Worm (Caenorhabditis elegans) whole organism, L4 larva: Measurements from ENCODE around the gene C56E6.4.

Experiments
- F26F4.8 ChIP-seq: fragments of 200-800 bp; sonication (Bioruptor generic); conservative IDR thresholded peaks from 2 replicates; pipeline ENCODE4 v1.3.6; 2022; ENCODE audit warnings: missing genetic modification characterization, missing compliant biosample characterization
- F44E2.7 ChIP-seq: fragments of 200-800 bp; sonication (Bioruptor generic); IDR thresholded peaks from 2 replicates; pipeline ENCODE4 v2.1.2; 2022; ENCODE audit warnings: missing genetic modification characterization, missing compliant biosample characterization
- F49E8.2 ChIP-seq: sonication (generic microtip); optimal IDR thresholded peaks from 2 replicates; lab custom pipeline; 2016; ENCODE audit warnings: missing compliant biosample characterization, mild to moderate bottlenecking, missing genetic modification characterization, borderline replicate concordance
- T26A8.4 ChIP-seq: fragments of 200-800 bp; sonication (Bioruptor generic); IDR thresholded peaks from 2 replicates; pipeline ENCODE4 v1.3.6; 2022; ENCODE audit warnings: missing genetic modification characterization, missing compliant biosample characterization
- Y48G9A.11 ChIP-seq: fragments of 200-800 bp; sonication (Bioruptor generic); IDR thresholded peaks from 2 replicates; pipeline ENCODE4 v1.3.6; 2022; ENCODE audit warnings: missing genetic modification reagents, missing genetic modification characterization, missing compliant biosample characterization
- ceh-32 ChIP-seq: sonication (generic microtip); optimal IDR thresholded peaks from 2 replicates; lab custom pipeline; 2016; ENCODE audit warnings: mild to moderate bottlenecking, missing genetic modification characterization, missing compliant biosample characterization; ENCODE audit not compliant: poor library complexity
- cey-2 ChIP-seq: sonication (generic microtip); optimal IDR thresholded peaks from 3 replicates; lab custom pipeline; 2017; ENCODE audit warnings: missing genetic modification characterization, mild to moderate bottlenecking, missing compliant biosample characterization, antibody characterized with exemption, borderline replicate concordance; ENCODE audit not compliant: insufficient read depth
- daf-19 ChIP-seq: fragments of 200-800 bp; sonication (Bioruptor generic); conservative IDR thresholded peaks from 2 replicates; pipeline ENCODE4 v1.3.6; 2022; ENCODE audit warnings: missing genetic modification characterization, missing compliant biosample characterization
- dmd-8 ChIP-seq: fragments of 200-800 bp; sonication (Bioruptor generic); IDR thresholded peaks from 2 replicates; pipeline ENCODE4 v1.3.6; 2022; ENCODE audit warnings: missing genetic modification characterization, missing compliant biosample characterization
- duxl-1 ChIP-seq: sonication (generic microtip); optimal IDR thresholded peaks from 2 replicates; lab custom pipeline; 2016; ENCODE audit warnings: mild to moderate bottlenecking, missing genetic modification characterization, moderate library complexity, missing compliant biosample characterization; ENCODE audit not compliant: poor library complexity
- egl-27 ChIP-seq: sonication (generic microtip); optimal IDR thresholded peaks from 3 replicates; lab custom pipeline; 2017; ENCODE audit warnings: missing biosample characterization, missing genetic modification reagents, missing genetic modification characterization
- egl-43 ChIP-seq: fragments of 200-800 bp; sonication (Bioruptor generic); IDR thresholded peaks from 2 replicates; pipeline ENCODE4 v1.3.6; 2022; ENCODE audit warnings: missing genetic modification reagents, missing genetic modification characterization, missing compliant biosample characterization
- gei-8 ChIP-seq: fragments of 200-800 bp; sonication (Bioruptor generic); optimal IDR thresholded peaks from 2 replicates; lab custom pipeline; 2018; ENCODE audit warnings: mild to moderate bottlenecking, missing genetic modification characterization, missing compliant biosample characterization
- hlh-11 ChIP-seq: fragments of 200-800 bp; sonication (Bioruptor generic); optimal IDR thresholded peaks from 2 replicates; lab custom pipeline; 2018; ENCODE audit warnings: mild to moderate bottlenecking, missing genetic modification characterization, missing compliant biosample characterization
- hlh-30 ChIP-seq: sonication (generic microtip); optimal IDR thresholded peaks from 2 replicates; lab custom pipeline; 2017; ENCODE audit warnings: antibody characterized with exemption, mild to moderate bottlenecking, missing genetic modification characterization, missing compliant biosample characterization; ENCODE audit not compliant: insufficient read depth
- lim-7 ChIP-seq: fragments of 200-800 bp; sonication (Bioruptor generic); IDR thresholded peaks from 2 replicates; pipeline ENCODE4 v1.3.6; 2022; ENCODE audit warnings: missing genetic modification characterization, missing compliant biosample characterization
- lsy-2 ChIP-seq, 2 experiments: fragments of 150-350 bp in 1 of 2; sonication (generic microtip) in 1 of 2; optimal IDR thresholded peaks; 2 replicates each; lab custom pipeline; 2014 to 2017; ENCODE audit warnings: missing biosample characterization in 2 of 2, missing genetic modification characterization in 2 of 2
- madf-9 ChIP-seq: fragments of 200-800 bp; sonication (Bioruptor generic); conservative IDR thresholded peaks from 2 replicates; pipeline ENCODE4 v1.3.6; 2022; ENCODE audit warnings: missing genetic modification reagents, missing genetic modification characterization, missing compliant biosample characterization
- nhr-10 ChIP-seq: fragments of 150-350 bp; optimal IDR thresholded peaks from 2 replicates; lab custom pipeline; 2014; ENCODE audit warnings: missing biosample characterization, missing genetic modification characterization
- nhr-102 ChIP-seq: sonication (generic microtip); optimal IDR thresholded peaks from 2 replicates; lab custom pipeline; 2016; ENCODE audit warnings: mild to moderate bottlenecking, missing genetic modification characterization, moderate library complexity, missing compliant biosample characterization
- nhr-25 ChIP-seq: sonication (generic microtip); optimal IDR thresholded peaks from 2 replicates; lab custom pipeline; 2017; ENCODE audit warnings: missing genetic modification characterization, mild to moderate bottlenecking, missing compliant biosample characterization, antibody characterized with exemption, moderate library complexity, borderline replicate concordance; ENCODE audit not compliant: insufficient read depth
- nhr-48 ChIP-seq: sonication (generic microtip); optimal IDR thresholded peaks from 2 replicates; lab custom pipeline; 2016; ENCODE audit warnings: mild to moderate bottlenecking, missing genetic modification characterization, missing compliant biosample characterization
- nhr-76 ChIP-seq: fragments of 150-350 bp; optimal IDR thresholded peaks from 2 replicates; lab custom pipeline; 2014; ENCODE audit warnings: missing biosample characterization, missing genetic modification characterization
- nhr-77 ChIP-seq: fragments of 150-350 bp; optimal IDR thresholded peaks from 2 replicates; lab custom pipeline; 2014; ENCODE audit warnings: missing biosample characterization, missing genetic modification characterization
- pha-4 ChIP-seq, 2 experiments: fragments of 150-350 bp in 1 of 2; fragments of 200-800 bp in 1 of 2; sonication (Bioruptor generic) in 1 of 2; IDR thresholded peaks in 1 of 2; optimal IDR thresholded peaks in 1 of 2; 2 replicates each; pipeline versions ENCODE4 v1.3.6 to Lab custom; 2014 to 2022; ENCODE audit warnings: missing genetic modification characterization in 2 of 2, missing genetic modification reagents in 2 of 2, missing biosample characterization in 1 of 2, missing compliant biosample characterization in 1 of 2
- sdz-12 ChIP-seq: fragments of 200-800 bp; sonication (Bioruptor generic); optimal IDR thresholded peaks from 2 replicates; lab custom pipeline; 2018; ENCODE audit warnings: mild to moderate bottlenecking, missing genetic modification characterization, missing compliant biosample characterization
- set-16 ChIP-seq: fragments of 200-800 bp; sonication (Bioruptor generic); IDR thresholded peaks from 2 replicates; pipeline ENCODE4 v1.3.6; 2022; ENCODE audit warnings: missing genetic modification reagents, missing genetic modification characterization, missing compliant biosample characterization
- skn-1 ChIP-seq: fragments of 150-350 bp; optimal IDR thresholded peaks from 2 replicates; lab custom pipeline; 2014; ENCODE audit warnings: missing biosample characterization, missing genetic modification characterization
- spr-1 ChIP-seq: sonication (generic microtip); optimal IDR thresholded peaks from 2 replicates; lab custom pipeline; 2016; ENCODE audit warnings: mild to moderate bottlenecking, missing genetic modification characterization, missing compliant biosample characterization
- spr-3 ChIP-seq: fragments of 200-800 bp; sonication (Bioruptor generic); optimal IDR thresholded peaks from 2 replicates; lab custom pipeline; 2018; ENCODE audit warnings: mild to moderate bottlenecking, missing genetic modification characterization, missing compliant biosample characterization
- tag-97 ChIP-seq: fragments of 200-800 bp; sonication (Bioruptor generic); IDR thresholded peaks from 2 replicates; pipeline ENCODE4 v1.3.6; 2022; ENCODE audit warnings: missing genetic modification characterization, missing compliant biosample characterization
- unc-130 ChIP-seq: sonication (generic microtip); optimal IDR thresholded peaks from 2 replicates; lab custom pipeline; 2016; ENCODE audit warnings: missing genetic modification reagents, missing genetic modification characterization, missing compliant biosample characterization
- zag-1 ChIP-seq: fragments of 150-350 bp; optimal IDR thresholded peaks from 2 replicates; lab custom pipeline; 2014; ENCODE audit warnings: missing biosample characterization, missing genetic modification characterization
- zfp-2 ChIP-seq: sonication (generic microtip); optimal IDR thresholded peaks from 2 replicates; lab custom pipeline; 2016; ENCODE audit warnings: mild to moderate bottlenecking, missing genetic modification characterization, missing compliant biosample characterization
- ztf-11 ChIP-seq: fragments of 150-350 bp; optimal IDR thresholded peaks from 2 replicates; lab custom pipeline; 2014; ENCODE audit warnings: missing biosample characterization, missing genetic modification characterization
- ztf-7 ChIP-seq: fragments of 150-350 bp; optimal IDR thresholded peaks from 2 replicates; lab custom pipeline; 2014; ENCODE audit warnings: missing biosample characterization, missing genetic modification characterization

The C56E6.4 gene

ce11 chrII:6528629-6529028 lies at the start of gene C56E6.4:
TSS of gene C56E6.4 (minus strand) at chrII:6528729.
- TF ChIP-seq dmd-8, result no peak
- no peak for TF ChIP-seq lim-7 (GFP tag; lab: Robert Waterston, UW)

DNA sequence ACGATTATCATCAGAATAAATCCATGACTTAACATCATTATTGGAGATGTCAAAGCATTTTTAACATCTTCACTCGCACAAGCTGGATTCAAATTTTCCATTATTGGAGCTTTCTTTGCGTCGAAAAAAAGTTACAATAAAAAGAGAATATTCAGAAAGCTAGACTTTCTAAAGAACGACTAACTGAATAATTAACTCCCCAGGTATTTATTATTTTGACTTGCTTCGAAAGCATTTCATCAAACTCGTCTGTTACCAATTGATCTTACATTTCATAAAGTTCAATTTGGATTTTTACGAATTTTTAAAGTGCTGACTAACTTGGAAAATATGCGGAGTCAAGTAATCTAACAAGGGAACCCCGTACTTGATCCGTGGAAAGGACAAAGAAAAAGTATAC lies 47.1 kb upstream of the C56E6.4 start, which contains the start of gene sra-29:
Gene sra-29, minus strand, starts transcription at position 101 of the 400 bp plus-strand sequence.
- no peak for TF ChIP-seq ztf-7 (tag; lab: Kevin White, UChicago)
- no peak for TF ChIP-seq unc-130 (GFP tag; lab: Kevin White, UChicago)
- TF ChIP-seq lsy-2 (tag; optimal IDR thresholded peaks at IDR 0.05; lab: Kevin White, UChicago), result no peak
- TF ChIP-seq egl-43, result no peak
- no peak for TF ChIP-seq cey-2 (tag; lab: Kevin White, UChicago)
- no peak for TF ChIP-seq ceh-32 (tag; lab: Kevin White, UChicago)
- TF ChIP-seq zfp-2 (tag; lab: Kevin White, UChicago), result no peak
- TF ChIP-seq gei-8, result no peak
- no peak for TF ChIP-seq set-16 (GFP tag; lab: Robert Waterston, UW)
- TF ChIP-seq spr-3 (GFP tag; lab: Kevin White, UChicago), result no peak
- no peak for TF ChIP-seq egl-27 (tag; lab: Kevin White, UChicago)
- no peak for TF ChIP-seq madf-9
- no peak for TF ChIP-seq daf-19 (GFP tag; lab: Robert Waterston, UW)
- TF ChIP-seq skn-1, result no peak
- TF ChIP-seq dmd-8, result no peak
- no peak for TF ChIP-seq nhr-77
- TF ChIP-seq spr-1 (tag; lab: Kevin White, UChicago), result no peak
- TF ChIP-seq, all 104 proteins: peak for 0

DNA sequence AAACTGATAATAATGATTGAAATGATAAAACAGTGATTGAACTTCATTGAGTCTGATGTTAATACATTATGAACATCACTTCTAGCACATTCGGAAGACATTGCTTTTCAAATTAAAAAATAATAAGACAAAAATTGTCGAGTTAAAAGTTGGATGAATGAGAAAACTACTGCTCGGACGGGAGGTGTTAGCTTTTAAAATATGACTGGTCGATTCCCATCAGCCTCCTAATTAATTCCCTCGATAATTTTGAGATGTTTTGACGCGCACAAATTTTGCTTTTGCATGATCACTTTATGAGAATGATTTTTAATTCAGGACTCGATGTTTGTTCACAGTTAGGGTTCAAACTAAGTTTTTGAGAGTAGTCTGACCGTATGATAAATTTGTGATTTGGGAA lies 45.1 kb upstream of the C56E6.4 start, which contains the start of gene sra-28:
Gene sra-28, minus strand, starts transcription at position 101 of the 400 bp plus-strand sequence.
- TF ChIP-seq ceh-32 (tag; lab: Kevin White, UChicago) (no peak), tag-97 (GFP tag; lab: Robert Waterston, UW) (no peak), hlh-11 (tag; lab: Kevin White, UChicago) (no peak), set-16 (GFP tag; lab: Robert Waterston, UW) (no peak), egl-43 (no peak), nhr-10 (tag; lab: Kevin White, UChicago) (no peak), nhr-77 (no peak), Y48G9A.11 (GFP tag; lab: Robert Waterston, UW) (no peak)

ce11 chrII:6568707-6569106 lies 40.2 kb upstream of the C56E6.4 start, which contains the start of gene sra-27:
TSS of gene sra-27 (plus strand) at chrII:6569007.
- no peak for TF ChIP-seq Y48G9A.11 (GFP tag; lab: Robert Waterston, UW)
- no peak for TF ChIP-seq nhr-76 (tag; lab: Kevin White, UChicago)
- no peak for TF ChIP-seq F26F4.8 (GFP tag; lab: Robert Waterston, UW)
- TF ChIP-seq F49E8.2 (tag; lab: Kevin White, UChicago), result no peak
- no peak for TF ChIP-seq hlh-30
- no peak for TF ChIP-seq duxl-1 (tag; lab: Kevin White, UChicago)
- TF ChIP-seq sdz-12 (GFP tag; lab: Kevin White, UChicago), result no peak
- no peak for TF ChIP-seq pha-4 (GFP tag; IDR thresholded peaks at IDR 0.05; lab: Robert Waterston, UW)
- TF ChIP-seq pha-4 (tag; optimal IDR thresholded peaks at IDR 0.05; lab: Kevin White, UChicago), result no peak
- no peak for TF ChIP-seq daf-19 (GFP tag; lab: Robert Waterston, UW)
- TF ChIP-seq set-16 (GFP tag; lab: Robert Waterston, UW), result no peak
- TF ChIP-seq nhr-48, result no peak

- TF ChIP-seq nhr-102 (tag; lab: Kevin White, UChicago), result no peak
- TF ChIP-seq T26A8.4 (GFP tag; lab: Robert Waterston, UW), result no peak
- no peak for TF ChIP-seq nhr-25 (tag; lab: Kevin White, UChicago)
- no peak for TF ChIP-seq F44E2.7
- TF ChIP-seq zag-1 (tag; lab: Kevin White, UChicago), result no peak
- no peak for TF ChIP-seq hlh-30
- no peak for TF ChIP-seq ztf-11 (tag; lab: Kevin White, UChicago)
Measured at ce11 chrII:6566628-6567180, 38.2 kb upstream of the C56E6.4 start, which contains the start of the genes F18C5.5 and F18C5.9. TSS of gene F18C5.5 (minus strand) at chrII:6566728. TSS of gene F18C5.9 (plus strand) at chrII:6567130.
